Fruit fly (Drosophila melanogaster) whole organism, adult: ENCODE measurements around the gene CG9759.

Experiments used
- CG11617 ChIP-seq: fragments of 200-800 bp; sonication (Bioruptor generic); optimal IDR thresholded peaks from 2 replicates; lab custom pipeline; 2017; ENCODE audit warnings: mild to moderate bottlenecking, missing biosample characterization, missing genetic modification reagents, missing genetic modification characterization
- CG12768 ChIP-seq: fragments of 200-800 bp; sonication (Bioruptor generic); optimal IDR thresholded peaks from 2 replicates; lab custom pipeline; 2017; ENCODE audit warnings: missing biosample characterization, missing genetic modification characterization, mild to moderate bottlenecking, moderate library complexity, missing genetic modification reagents
- CG14711 ChIP-seq: fragments of 200-800 bp; sonication (Bioruptor generic); optimal IDR thresholded peaks from 2 replicates; lab custom pipeline; 2018; ENCODE audit warnings: missing biosample characterization, mild to moderate bottlenecking, missing genetic modification characterization, moderate library complexity
- CG1620 ChIP-seq: fragments of 200-800 bp; sonication (Bioruptor generic); optimal IDR thresholded peaks from 2 replicates; lab custom pipeline; 2016; ENCODE audit warnings: missing biosample characterization, missing genetic modification characterization
- CG33017 ChIP-seq: fragments of 200-800 bp; sonication (Bioruptor generic); optimal IDR thresholded peaks from 2 replicates; lab custom pipeline; 2018; ENCODE audit warnings: missing biosample characterization, mild to moderate bottlenecking, missing genetic modification characterization, moderate library complexity
- CG5204 ChIP-seq: fragments of 200-800 bp; sonication (Bioruptor generic); optimal IDR thresholded peaks from 2 replicates; lab custom pipeline; 2016; ENCODE audit warnings: missing biosample characterization, missing genetic modification characterization
- CG7045 ChIP-seq: fragments of 200-800 bp; sonication (Bioruptor generic); optimal IDR thresholded peaks from 2 replicates; lab custom pipeline; 2017; ENCODE audit warnings: missing biosample characterization, mild to moderate bottlenecking, missing genetic modification characterization
- CG7101 ChIP-seq: fragments of 200-800 bp; sonication (Bioruptor generic); optimal IDR thresholded peaks from 2 replicates; lab custom pipeline; 2018; ENCODE audit warnings: missing biosample characterization, mild to moderate bottlenecking, missing genetic modification characterization, moderate library complexity
- Clk ChIP-seq: fragments of 200-800 bp; sonication (Bioruptor generic); optimal IDR thresholded peaks from 2 replicates; lab custom pipeline; 2017; ENCODE audit warnings: missing biosample characterization, missing genetic modification characterization
- Crg-1 ChIP-seq: fragments of 200-800 bp; sonication (Bioruptor generic); optimal IDR thresholded peaks from 2 replicates; lab custom pipeline; 2016; ENCODE audit warnings: missing biosample characterization, missing genetic modification characterization
- Hr96 ChIP-seq: fragments of 200-800 bp; sonication (Bioruptor generic); optimal IDR thresholded peaks from 2 replicates; lab custom pipeline; 2016; ENCODE audit warnings: missing biosample characterization, missing genetic modification characterization
- Mnt ChIP-seq: fragments of 200-800 bp; sonication (Bioruptor generic); optimal IDR thresholded peaks from 2 replicates; lab custom pipeline; 2016; ENCODE audit warnings: missing biosample characterization, mild to moderate bottlenecking, missing genetic modification characterization
- bab1 ChIP-seq: fragments of 200-800 bp; sonication (Bioruptor generic); optimal IDR thresholded peaks from 3 replicates; lab custom pipeline; 2019; ENCODE audit warnings: missing biosample characterization, mild to moderate bottlenecking, missing genetic modification characterization, moderate library complexity
- cic ChIP-seq: fragments of 200-800 bp; sonication (Bioruptor generic); optimal IDR thresholded peaks from 2 replicates; lab custom pipeline; 2017; ENCODE audit warnings: missing biosample characterization, mild to moderate bottlenecking, missing genetic modification characterization, moderate library complexity
- cnc ChIP-seq, 2 experiments: fragments of >200 bp; optimal IDR thresholded peaks; 2 replicates each; lab custom pipeline; 2017
- kay ChIP-seq: fragments of 200-800 bp; sonication (Bioruptor generic); peaks from one replicate; lab custom pipeline; 2016; ENCODE audit warnings: missing biosample characterization, missing genetic modification characterization, borderline replicate concordance
- ovo ChIP-seq: fragments of 200-800 bp; sonication (Bioruptor generic); optimal IDR thresholded peaks from 2 replicates; lab custom pipeline; 2016; ENCODE audit warnings: missing biosample characterization, missing genetic modification characterization
- pad ChIP-seq: fragments of 200-800 bp; sonication (Bioruptor generic); optimal IDR thresholded peaks from 3 replicates; lab custom pipeline; 2017; ENCODE audit warnings: missing biosample characterization, missing genetic modification characterization, mild to moderate bottlenecking, moderate library complexity, missing genetic modification reagents
- tj ChIP-seq: fragments of 200-800 bp; sonication (Bioruptor generic); optimal IDR thresholded peaks from 3 replicates; lab custom pipeline; 2017; ENCODE audit warnings: missing biosample characterization, mild to moderate bottlenecking, missing genetic modification characterization, moderate library complexity
- toe ChIP-seq: fragments of 200-800 bp; sonication (Bioruptor generic); optimal IDR thresholded peaks from 2 replicates; lab custom pipeline; 2016; ENCODE audit warnings: missing biosample characterization, missing genetic modification characterization

The CG9759 gene

DNA sequence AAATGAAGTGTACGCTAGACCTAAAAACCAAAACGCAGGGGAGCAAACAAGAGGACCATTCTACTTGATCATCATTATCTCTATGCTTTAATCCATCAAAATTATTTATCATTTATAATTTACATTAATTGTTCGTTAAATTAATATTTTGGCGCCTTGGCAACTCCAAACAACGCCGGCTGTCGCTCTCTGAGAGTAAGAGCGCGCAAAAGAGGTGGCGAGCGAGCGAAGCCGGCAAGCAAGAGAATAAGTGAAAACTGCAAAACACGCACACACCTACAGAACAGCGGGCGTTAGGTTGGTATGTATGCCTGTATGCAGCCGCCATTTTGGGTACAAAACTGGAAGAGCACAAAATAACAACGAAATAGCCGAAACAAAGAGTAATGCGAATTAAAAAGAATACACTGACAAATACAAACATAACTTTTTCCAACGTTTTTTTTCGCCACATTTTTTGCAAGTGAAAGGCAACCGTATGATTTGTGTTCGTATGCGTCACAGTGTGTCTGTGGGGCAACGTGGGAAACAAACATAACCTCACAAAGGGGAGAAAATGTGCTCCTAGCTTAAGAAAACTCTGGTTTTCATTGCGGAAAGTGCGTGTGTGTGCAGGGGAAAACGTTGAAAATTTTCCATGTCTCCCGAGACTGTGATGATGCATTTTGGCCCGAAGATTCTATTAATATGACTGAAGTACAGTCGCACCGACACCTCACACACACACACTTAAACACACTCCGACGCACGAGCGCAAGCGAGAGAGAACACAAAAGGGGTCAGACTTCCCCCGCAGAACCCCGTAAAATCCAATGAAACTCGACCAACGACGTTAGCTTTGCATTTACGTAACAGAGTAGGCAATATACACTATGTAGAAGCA lies 36.0 kb upstream of the CG9759 start:
- peak; percentile 59 for TF ChIP-seq cic (GFP tag; lab: Kevin White, UChicago)
- no peak for TF ChIP-seq CG5204
- TF ChIP-seq CG1620 (GFP tag; lab: Kevin White, UChicago): no peak
- peak; percentile 68 for TF ChIP-seq bab1 (GFP tag; lab: Kevin White, UChicago)
- TF ChIP-seq Hr96 (GFP tag; lab: Kevin White, UChicago): no peak
- TF ChIP-seq Mnt (GFP tag; lab: Kevin White, UChicago): peak; percentile 94
- peak; percentile 40 for TF ChIP-seq CG7101 (tag; lab: Kevin White, UChicago)
- peak; percentile 39 for TF ChIP-seq tj (GFP tag; lab: Kevin White, UChicago)
- peak; percentile 57 for TF ChIP-seq CG33017 (tag; lab: Kevin White, UChicago)
- no peak for TF ChIP-seq ovo (GFP tag; lab: Kevin White, UChicago)
- TF ChIP-seq CG14711 (tag; lab: Kevin White, UChicago): peak; percentile 97
- peak; percentile 32 for TF ChIP-seq CG7045 (GFP tag; lab: Kevin White, UChicago)
- TF ChIP-seq Clk (GFP tag; lab: Kevin White, UChicago): peak; percentile 29
- no peak for TF ChIP-seq Crg-1 (GFP tag; lab: Kevin White, UChicago)
- TF ChIP-seq CG11617 (GFP tag; lab: Kevin White, UChicago): peak; percentile 33
- peak; percentile 88 for TF ChIP-seq kay (GFP tag; lab: Kevin White, UChicago)
- TF ChIP-seq toe (GFP tag; lab: Kevin White, UChicago): no peak
- peak; percentile 29 for TF ChIP-seq CG12768 (GFP tag; lab: Kevin White, UChicago)
- TF ChIP-seq cnc (optimal IDR thresholded peaks at IDR 0.05; lab: Kevin White, UChicago): no peak
- TF ChIP-seq pad: peak; percentile 39

DNA sequence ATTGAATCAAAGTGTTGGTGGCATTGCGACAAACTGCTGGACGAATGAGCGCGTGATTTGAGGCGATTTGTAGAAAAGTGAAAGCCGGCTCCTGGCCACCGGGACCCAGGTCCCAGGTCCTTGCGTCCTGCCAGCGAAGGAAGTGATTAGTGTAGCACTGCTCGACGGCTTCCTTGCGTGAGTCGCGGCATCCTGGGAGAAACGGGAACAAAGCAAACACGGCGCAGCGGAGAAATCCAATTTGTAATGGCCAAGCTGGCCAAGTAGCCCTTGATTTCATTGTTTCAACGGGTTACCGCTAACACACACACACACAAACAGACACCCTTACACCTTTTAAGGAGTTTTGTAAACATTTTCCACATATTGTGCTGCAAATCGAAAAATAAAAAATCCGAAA lies 22.6 kb upstream of the CG9759 start, which contains the start of gene CG10841:
Gene CG10841 (plus strand): TSS at position 301 of the 400 bp plus-strand sequence.
- TF ChIP-seq toe (GFP tag; lab: Kevin White, UChicago) (no peak), ovo (GFP tag; lab: Kevin White, UChicago) (no peak), bab1 (GFP tag; lab: Kevin White, UChicago) (no peak), kay (GFP tag; lab: Kevin White, UChicago) (no peak), CG14711 (tag; lab: Kevin White, UChicago) (no peak), Mnt (GFP tag; lab: Kevin White, UChicago) (no peak), Hr96 (GFP tag; lab: Kevin White, UChicago) (no peak), tj (GFP tag; lab: Kevin White, UChicago) (no peak), Clk (GFP tag; lab: Kevin White, UChicago) (no peak), cnc (optimal IDR thresholded peaks at IDR 0.05; lab: Kevin White, UChicago) (no peak), CG7045 (GFP tag; lab: Kevin White, UChicago) (no peak), Crg-1 (GFP tag; lab: Kevin White, UChicago) (no peak), CG1620 (GFP tag; lab: Kevin White, UChicago) (no peak), pad (no peak), CG11617 (GFP tag; lab: Kevin White, UChicago) (no peak), CG33017 (tag; lab: Kevin White, UChicago) (no peak)

DNA sequence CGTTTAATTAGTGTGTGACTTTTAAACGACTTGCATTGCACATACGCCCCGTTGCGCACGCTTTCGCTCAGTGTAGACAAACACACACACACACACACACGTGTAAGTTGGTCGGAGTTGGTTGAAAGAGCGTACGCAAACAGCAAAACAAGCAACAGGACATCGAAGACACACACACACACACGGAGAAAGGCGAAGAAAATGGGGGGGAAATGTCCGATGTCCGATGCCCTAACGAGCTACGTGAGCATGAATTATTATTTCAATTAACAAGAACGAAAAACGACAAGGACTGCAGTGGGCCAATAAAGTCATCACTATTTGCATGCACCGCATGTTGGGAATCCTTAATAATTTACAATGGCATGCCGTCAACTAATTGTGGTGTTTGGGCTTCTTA lies 8.2 kb upstream of the CG9759 start:
- TF ChIP-seq Crg-1 (GFP tag; lab: Kevin White, UChicago) (no peak), CG11617 (GFP tag; lab: Kevin White, UChicago) (no peak), CG12768 (GFP tag; lab: Kevin White, UChicago) (no peak), CG5204 (no peak), CG7045 (GFP tag; lab: Kevin White, UChicago) (no peak), CG1620 (GFP tag; lab: Kevin White, UChicago) (no peak), pad (no peak), CG7101 (tag; lab: Kevin White, UChicago) (no peak), kay (GFP tag; lab: Kevin White, UChicago) (no peak), ovo (GFP tag; lab: Kevin White, UChicago) (no peak), toe (GFP tag; lab: Kevin White, UChicago) (no peak), Clk (GFP tag; lab: Kevin White, UChicago) (no peak)

DNA sequence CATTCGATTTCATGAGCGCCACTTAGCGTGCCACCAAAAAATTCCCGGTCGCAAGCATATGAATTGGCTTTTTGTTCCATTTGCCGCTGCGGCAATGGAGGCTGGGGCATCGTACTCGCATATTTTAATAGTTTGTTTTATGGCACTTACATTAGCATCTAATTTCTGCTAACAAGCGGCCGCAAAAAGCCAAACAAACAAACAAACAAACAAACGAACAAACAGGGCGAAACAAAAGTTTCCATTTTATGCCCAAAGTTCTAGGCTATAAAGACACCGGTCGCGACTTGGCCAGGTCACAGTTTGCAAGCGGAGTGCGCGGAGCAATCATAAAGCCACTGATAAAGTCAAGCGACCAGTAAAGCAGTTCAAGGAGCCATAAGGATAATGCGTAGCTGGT lies 6.6 kb upstream of the CG9759 start, which contains the start of gene CG9269:
Gene CG9269 (plus strand): TSS at position 301 of the 400 bp plus-strand sequence.
- TF ChIP-seq cic (GFP tag; lab: Kevin White, UChicago) (no peak), ovo (GFP tag; lab: Kevin White, UChicago) (no peak), Mnt (GFP tag; lab: Kevin White, UChicago) (no peak), Clk (GFP tag; lab: Kevin White, UChicago) (no peak), CG14711 (tag; lab: Kevin White, UChicago) (no peak), kay (GFP tag; lab: Kevin White, UChicago) (no peak), CG11617 (GFP tag; lab: Kevin White, UChicago) (no peak), bab1 (GFP tag; lab: Kevin White, UChicago) (no peak), CG33017 (tag; lab: Kevin White, UChicago) (no peak), Hr96 (GFP tag; lab: Kevin White, UChicago) (no peak), CG12768 (GFP tag; lab: Kevin White, UChicago) (no peak), Crg-1 (GFP tag; lab: Kevin White, UChicago) (no peak), toe (GFP tag; lab: Kevin White, UChicago) (no peak), CG5204 (no peak), CG7101 (tag; lab: Kevin White, UChicago) (no peak), CG7045 (GFP tag; lab: Kevin White, UChicago) (no peak), cnc (optimal IDR thresholded peaks at IDR 0.05; lab: Kevin White, UChicago) (no peak), CG1620 (GFP tag; lab: Kevin White, UChicago) (no peak), pad (no peak), tj (GFP tag; lab: Kevin White, UChicago) (no peak)
